Fruit fly (Drosophila melanogaster): Measurements from ENCODE around the gene mtd.

The mtd gene

DNA sequence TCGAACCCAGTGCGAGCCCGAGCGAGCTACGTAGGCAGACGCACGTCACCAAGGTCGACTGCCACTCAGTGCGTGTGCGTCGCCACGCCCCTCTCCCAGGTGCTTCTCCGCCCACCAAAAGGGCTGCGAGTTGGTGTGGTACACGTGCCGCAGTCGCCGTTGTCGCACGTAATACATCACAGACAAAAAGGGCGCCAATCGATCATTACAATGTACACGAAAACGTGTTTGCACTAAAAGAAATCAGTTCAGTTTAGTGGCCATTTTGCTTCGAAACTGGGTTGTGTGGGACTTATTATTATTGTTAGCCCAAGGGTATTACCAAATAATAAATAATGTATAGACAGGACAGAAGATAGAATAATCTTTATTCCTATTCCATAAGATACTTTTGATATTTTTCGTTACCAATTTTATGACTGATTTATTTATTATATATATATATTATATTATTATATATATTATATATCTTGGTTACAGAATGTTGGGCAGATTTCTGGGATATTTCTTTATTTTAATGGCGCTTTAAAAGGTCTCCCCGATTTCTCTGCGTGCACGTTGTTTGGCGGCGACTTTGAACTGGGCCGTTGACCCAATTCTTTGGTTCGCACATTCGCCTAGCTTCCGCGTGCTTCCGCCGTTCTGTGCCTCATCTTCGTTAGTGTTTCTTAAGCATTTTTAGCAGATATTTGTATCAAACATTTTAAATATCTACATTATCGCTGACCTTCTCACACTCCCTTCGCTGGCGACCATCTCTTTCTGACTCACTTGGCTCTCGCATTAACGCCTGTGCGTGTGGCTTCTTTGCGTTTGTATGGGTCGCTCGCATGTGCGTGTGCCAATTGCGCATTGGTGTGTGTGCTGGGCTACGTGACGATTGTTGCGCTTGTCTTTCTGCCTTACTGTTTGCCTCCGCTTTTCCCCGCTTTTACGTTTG lies 86.7 kb downstream of the mtd start (continued):
- peak; percentile 20 for TF ChIP-seq Atf6 (GFP tag; IDR thresholded peaks at IDR 0.05)
- no peak for TF ChIP-seq CG12744 (GFP tag; optimal IDR thresholded peaks at IDR 0.05)
- no peak for TF ChIP-seq Hmx (GFP tag; optimal IDR thresholded peaks at IDR 0.05)
- TF ChIP-seq pan (optimal IDR thresholded peaks at IDR 0.05) = peak in 1 of 2 experiments; percentile 23
- TF ChIP-seq pan (GFP tag; optimal IDR thresholded peaks at IDR 0.05 in 1 of 2, IDR thresholded peaks at IDR 0.05 in 1 of 2) = peak in 1 of 2 experiments; percentile 75
- peak; percentile 44 to 76 for TF ChIP-seq Pdp1 (GFP tag; optimal IDR thresholded peaks at IDR 0.05)
- TF ChIP-seq dimm (GFP tag; IDR thresholded peaks at IDR 0.05) = peak; percentile 44
- peak; percentile 93 for TF ChIP-seq CG13424 (tag; optimal IDR thresholded peaks at IDR 0.05)
- TF ChIP-seq Side (GFP tag; optimal IDR thresholded peaks at IDR 0.05) = no peak
- no peak for TF ChIP-seq Tbp (GFP tag; optimal IDR thresholded peaks at IDR 0.05)
- TF ChIP-seq CG2202 (tag; optimal IDR thresholded peaks at IDR 0.05) = peak; percentile 32
- TF ChIP-seq Ssrp (tag; optimal IDR thresholded peaks at IDR 0.05) = peak; percentile 87
- no peak for TF ChIP-seq Hr39 (optimal IDR thresholded peaks at IDR 0.05)
- TF ChIP-seq CG13123 (GFP tag; optimal IDR thresholded peaks at IDR 0.05) = peak; percentile 55
- peak; percentile 58 for TF ChIP-seq Spps (tag; optimal IDR thresholded peaks at IDR 0.05)
- peak in 1 of 2 experiments; percentile 59 for TF ChIP-seq insv (GFP tag; optimal IDR thresholded peaks at IDR 0.05)
- TF ChIP-seq CG3065 (GFP tag; optimal IDR thresholded peaks at IDR 0.05) = peak; percentile 35
- TF ChIP-seq CG6272 (GFP tag; IDR thresholded peaks at IDR 0.05) = peak; percentile 48; the same call in 1 of the 2 replicates
- peak; percentile 37; the same call in 1 of the 3 replicates for TF ChIP-seq CG34224 (GFP tag; IDR thresholded peaks at IDR 0.05; ENCODE audit: partially characterized antibody)
- TF ChIP-seq gem (tag; optimal IDR thresholded peaks at IDR 0.05) = peak; percentile 94
- TF ChIP-seq CG14965 (GFP tag; optimal IDR thresholded peaks at IDR 0.05; ENCODE audit: borderline replicate concordance) = no peak
- no peak for TF ChIP-seq CG42726 (GFP tag; IDR thresholded peaks at IDR 0.05; ENCODE audit: partially characterized antibody)
- peak; percentile 61 for TF ChIP-seq CG4404 (GFP tag; IDR thresholded peaks at IDR 0.05)
- peak; percentile 43 for TF ChIP-seq CG3407 (GFP tag; optimal IDR thresholded peaks at IDR 0.05)
- peak; percentile 55 for TF ChIP-seq sens (GFP tag)
- TF ChIP-seq hth (optimal IDR thresholded peaks at IDR 0.05) = no peak
- TF ChIP-seq Rx (GFP tag; IDR thresholded peaks at IDR 0.05) = peak; percentile 42; the same call in 1 of the 2 replicates
- TF ChIP-seq CG4617 (GFP tag; optimal IDR thresholded peaks at IDR 0.05; ENCODE audit: borderline replicate concordance) = peak; percentile 17
- peak; percentile 70 for TF ChIP-seq CG6683 (GFP tag; optimal IDR thresholded peaks at IDR 0.05)
- no peak for TF ChIP-seq Dad (GFP tag; optimal IDR thresholded peaks at IDR 0.05)
- TF ChIP-seq CG5245 (GFP tag; optimal IDR thresholded peaks at IDR 0.05) = peak; percentile 52
- no peak for TF ChIP-seq stwl (tag; optimal IDR thresholded peaks at IDR 0.05)
- peak; percentile 86 for TF ChIP-seq bcd (GFP tag; optimal IDR thresholded peaks at IDR 0.05)
- TF ChIP-seq hb (GFP tag; IDR thresholded peaks at IDR 0.05; ENCODE audit: partially characterized antibody) = no peak
- TF ChIP-seq Dfd (GFP tag; optimal IDR thresholded peaks at IDR 0.05) = no peak
- no peak for TF ChIP-seq Atf-2 (GFP tag; optimal IDR thresholded peaks at IDR 0.05)
- no peak for TF ChIP-seq Taf1 (GFP tag; IDR thresholded peaks at IDR 0.05)
- TF ChIP-seq tgo (GFP tag; IDR thresholded peaks at IDR 0.05) = peak; percentile 66
- TF ChIP-seq CG33557 (GFP tag; optimal IDR thresholded peaks at IDR 0.05) = peak; percentile 72
- TF ChIP-seq zen2 (GFP tag; IDR thresholded peaks at IDR 0.05; ENCODE audit: partially characterized antibody) = no peak
- TF ChIP-seq CG11398 (GFP tag; optimal IDR thresholded peaks at IDR 0.05) = no peak
- peak; percentile 61 for TF ChIP-seq scrt (GFP tag; optimal IDR thresholded peaks at IDR 0.05)
- peak; percentile 10 for TF ChIP-seq mam (GFP tag; optimal IDR thresholded peaks at IDR 0.05)
- TF ChIP-seq Poxn (GFP tag; IDR thresholded peaks at IDR 0.05) = peak; percentile 42; the same call in 1 of the 2 replicates
- TF ChIP-seq Chrac-16 (GFP tag; optimal IDR thresholded peaks at IDR 0.05) = peak; percentile 54
- peak; percentile 61 for TF ChIP-seq wor (GFP tag; IDR thresholded peaks at IDR 0.05)
- TF ChIP-seq pho (GFP tag; optimal IDR thresholded peaks at IDR 0.05) = no peak
- peak; percentile 72 for TF ChIP-seq run (tag; optimal IDR thresholded peaks at IDR 0.05)
- no peak for TF ChIP-seq BEAF-32 (GFP tag; optimal IDR thresholded peaks at IDR 0.05)

All from whole organism, embryonic.